Worm (Caenorhabditis elegans) whole organism, L4 larva: ENCODE measurements around the gene mdl-1.
A peak's percentile ranks its signal among the peaks of the same experiment; 100 is the strongest.

Experiments
- aha-1 ChIP-seq: fragments of 150-350 bp; peaks from one replicate; lab custom pipeline; 2014; ENCODE audit warnings: missing biosample characterization, missing genetic modification characterization
- aly-2 ChIP-seq: sonication (generic microtip); optimal IDR thresholded peaks from 2 replicates; lab custom pipeline; 2018; ENCODE audit warnings: missing biosample characterization, missing genetic modification characterization
- ama-1 ChIP-seq: fragments of 150-350 bp; optimal IDR thresholded peaks from 2 replicates; lab custom pipeline; 2014; ENCODE audit warnings: inconsistent platforms, mixed read lengths
- ces-1 ChIP-seq: fragments of 150-350 bp; sonication (generic microtip); optimal IDR thresholded peaks from 4 replicates; lab custom pipeline; 2014; ENCODE audit warnings: missing biosample characterization, missing genetic modification reagents, missing genetic modification characterization
- dpl-1 ChIP-seq: fragments of 150-350 bp; optimal IDR thresholded peaks from 2 replicates; lab custom pipeline; 2014; ENCODE audit warnings: missing biosample characterization, missing genetic modification reagents, missing genetic modification characterization
- fos-1 ChIP-seq: fragments of 150-350 bp; optimal IDR thresholded peaks from 2 replicates; lab custom pipeline; 2014; ENCODE audit warnings: missing biosample characterization, missing genetic modification characterization
- lin-13 ChIP-seq: fragments of 150-350 bp; optimal IDR thresholded peaks from 2 replicates; lab custom pipeline; 2014; ENCODE audit warnings: missing biosample characterization, missing genetic modification reagents, missing genetic modification characterization
- lsy-2 ChIP-seq, 2 experiments: fragments of 150-350 bp in 1 of 2; sonication (generic microtip) in 1 of 2; optimal IDR thresholded peaks; 2 replicates each; lab custom pipeline; 2014 to 2017; ENCODE audit warnings: missing biosample characterization in 2 of 2, missing genetic modification characterization in 2 of 2
- nhr-28 ChIP-seq: fragments of 150-350 bp; optimal IDR thresholded peaks from 2 replicates; lab custom pipeline; 2014; ENCODE audit warnings: missing biosample characterization, missing genetic modification characterization
- nhr-41 ChIP-seq: fragments of 200-800 bp; sonication (Bioruptor generic); IDR thresholded peaks from 2 replicates; pipeline ENCODE4 v1.3.6; 2022; ENCODE audit warnings: missing genetic modification reagents, missing genetic modification characterization, missing compliant biosample characterization
- set-16 ChIP-seq: fragments of 200-800 bp; sonication (Bioruptor generic); IDR thresholded peaks from 2 replicates; pipeline ENCODE4 v1.3.6; 2022; ENCODE audit warnings: missing genetic modification reagents, missing genetic modification characterization, missing compliant biosample characterization
- snpc-4 ChIP-seq: fragments of 150-350 bp; optimal IDR thresholded peaks from 2 replicates; lab custom pipeline; 2014; ENCODE audit warnings: missing biosample characterization, missing genetic modification characterization
- unc-62 ChIP-seq, 3 experiments: fragments of 150-350 bp in 1 of 3; sonication (generic microtip); optimal IDR thresholded peaks in 2 of 3; peaks in 1 of 3; 1 replicate in 1 of 3; 2 replicates in 2 of 3; lab custom pipeline; 2014 to 2017; ENCODE audit warnings: missing biosample characterization in 3 of 3, missing genetic modification characterization in 3 of 3, missing genetic modification reagents in 3 of 3, missing genotype in 1 of 3
- zag-1 ChIP-seq: fragments of 150-350 bp; optimal IDR thresholded peaks from 2 replicates; lab custom pipeline; 2014; ENCODE audit warnings: missing biosample characterization, missing genetic modification characterization

DNA sequence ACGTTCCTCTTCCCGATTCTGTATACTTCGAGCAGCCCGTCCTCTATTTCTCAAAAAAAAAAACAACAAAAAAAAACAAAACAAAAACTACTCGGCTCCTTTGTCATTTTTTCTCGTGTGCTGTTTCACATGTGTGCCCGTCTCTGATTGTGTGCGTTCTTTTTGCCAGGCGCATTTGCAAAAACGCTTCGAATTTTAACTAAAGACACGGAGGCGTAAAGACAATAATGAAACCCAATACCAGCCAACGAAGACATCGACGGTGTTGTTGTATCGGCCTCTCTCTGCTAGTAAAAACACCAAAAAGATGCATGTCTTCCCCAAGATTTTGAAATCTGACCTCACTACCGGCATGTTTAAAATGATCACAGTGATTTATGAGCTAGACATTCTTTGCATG is 4.7 kb downstream of the mdl-1 start:
- TF ChIP-seq nhr-41 (GFP tag; lab: Robert Waterston, UW) (no peak), fos-1 (tag; lab: Kevin White, UChicago) (no peak), set-16 (GFP tag; lab: Robert Waterston, UW) (no peak), snpc-4 (tag; lab: Kevin White, UChicago) (no peak), lin-13 (no peak), ama-1 (lab: Kevin White, UChicago) (peak; percentile 46), aha-1 (tag; lab: Kevin White, UChicago) (peak; percentile 97), lsy-2 (tag; optimal IDR thresholded peaks at IDR 0.05; lab: Kevin White, UChicago) (peak in 1 of 2 experiments; percentile 14), nhr-28 (tag; lab: Kevin White, UChicago) (no peak), unc-62 (GFP tag; optimal IDR thresholded peaks at IDR 0.05 in 1 of 2; lab: Kevin White, UChicago) (peak in 1 of 2 experiments; percentile 31), unc-62 (tag; optimal IDR thresholded peaks at IDR 0.05; lab: Kevin White, UChicago) (no peak), aly-2 (tag; lab: Kevin White, UChicago) (no peak), ces-1 (no peak), zag-1 (tag; lab: Kevin White, UChicago) (no peak), dpl-1 (GFP tag; lab: Kevin White, UChicago) (no peak)
